Worm (Caenorhabditis elegans) whole organism, L4 larva: ENCODE data around the gene srh-276.

Source experiments
- D1046.2 ChIP-seq: fragments of 200-800 bp; sonication (Bioruptor generic); IDR thresholded peaks from 2 replicates; pipeline ENCODE4 v1.3.6; 2022; ENCODE audit warnings: missing genetic modification characterization, missing compliant biosample characterization
- F26F4.8 ChIP-seq: fragments of 200-800 bp; sonication (Bioruptor generic); conservative IDR thresholded peaks from 2 replicates; pipeline ENCODE4 v1.3.6; 2022; ENCODE audit warnings: missing genetic modification characterization, missing compliant biosample characterization
- F49E8.2 ChIP-seq: sonication (generic microtip); optimal IDR thresholded peaks from 2 replicates; lab custom pipeline; 2016; ENCODE audit warnings: missing compliant biosample characterization, mild to moderate bottlenecking, missing genetic modification characterization, borderline replicate concordance
- T26A8.4 ChIP-seq: fragments of 200-800 bp; sonication (Bioruptor generic); IDR thresholded peaks from 2 replicates; pipeline ENCODE4 v1.3.6; 2022; ENCODE audit warnings: missing genetic modification characterization, missing compliant biosample characterization
- Y105C5A.15 ChIP-seq: fragments of 200-800 bp; sonication (Bioruptor generic); IDR thresholded peaks from 2 replicates; pipeline ENCODE4 v1.3.6; 2022; ENCODE audit warnings: missing genetic modification characterization, missing compliant biosample characterization
- Y48G9A.11 ChIP-seq: fragments of 200-800 bp; sonication (Bioruptor generic); IDR thresholded peaks from 2 replicates; pipeline ENCODE4 v1.3.6; 2022; ENCODE audit warnings: missing genetic modification reagents, missing genetic modification characterization, missing compliant biosample characterization
- ZK546.5 ChIP-seq, 2 experiments: sonication (generic microtip); optimal IDR thresholded peaks; 2 replicates each; lab custom pipeline; 2017; ENCODE audit warnings: missing biosample characterization in 2 of 2, missing genetic modification characterization in 2 of 2
- aha-1 ChIP-seq: fragments of 150-350 bp; peaks from one replicate; lab custom pipeline; 2014; ENCODE audit warnings: missing biosample characterization, missing genetic modification characterization
- arid-1 ChIP-seq: fragments of 200-800 bp; sonication (Bioruptor generic); conservative IDR thresholded peaks from 2 replicates; pipeline ENCODE4 v1.3.6; 2022; ENCODE audit warnings: missing genetic modification reagents, missing genetic modification characterization, missing compliant biosample characterization
- dmd-8 ChIP-seq: fragments of 200-800 bp; sonication (Bioruptor generic); IDR thresholded peaks from 2 replicates; pipeline ENCODE4 v1.3.6; 2022; ENCODE audit warnings: missing genetic modification characterization, missing compliant biosample characterization
- dmd-9 ChIP-seq: fragments of 200-800 bp; sonication (Bioruptor generic); IDR thresholded peaks from 2 replicates; pipeline ENCODE4 v1.3.6; 2022; ENCODE audit warnings: missing genetic modification reagents, missing genetic modification characterization, missing compliant biosample characterization
- duxl-1 ChIP-seq: sonication (generic microtip); optimal IDR thresholded peaks from 2 replicates; lab custom pipeline; 2016; ENCODE audit warnings: mild to moderate bottlenecking, missing genetic modification characterization, moderate library complexity, missing compliant biosample characterization; ENCODE audit not compliant: poor library complexity
- egl-27 ChIP-seq: sonication (generic microtip); optimal IDR thresholded peaks from 3 replicates; lab custom pipeline; 2017; ENCODE audit warnings: missing biosample characterization, missing genetic modification reagents, missing genetic modification characterization
- fkh-10 ChIP-seq: fragments of 150-350 bp; optimal IDR thresholded peaks from 2 replicates; lab custom pipeline; 2014; ENCODE audit warnings: missing biosample characterization, missing genetic modification reagents, missing genetic modification characterization
- gei-8 ChIP-seq: fragments of 200-800 bp; sonication (Bioruptor generic); optimal IDR thresholded peaks from 2 replicates; lab custom pipeline; 2018; ENCODE audit warnings: mild to moderate bottlenecking, missing genetic modification characterization, missing compliant biosample characterization
- hif-1 ChIP-seq, 2 experiments: sonication (generic microtip); optimal IDR thresholded peaks; 2 replicates each; lab custom pipeline; 2016 to 2017; ENCODE audit warnings: missing compliant biosample characterization in 2 of 2, missing genetic modification characterization in 2 of 2, missing genetic modification reagents in 2 of 2, missing genotype in 2 of 2, mild to moderate bottlenecking in 1 of 2
- lin-1 ChIP-seq: fragments of 200-800 bp; sonication (Bioruptor generic); IDR thresholded peaks from 2 replicates; pipeline ENCODE4 v1.3.6; 2022; ENCODE audit warnings: missing genetic modification reagents, missing genetic modification characterization, missing compliant biosample characterization
- lin-29 ChIP-seq: fragments of 200-800 bp; sonication (Bioruptor generic); IDR thresholded peaks from 2 replicates; pipeline ENCODE4 v1.3.6; 2022; ENCODE audit warnings: missing genetic modification reagents, missing genetic modification characterization, missing compliant biosample characterization
- lin-38 ChIP-seq: fragments of 200-800 bp; sonication (Bioruptor generic); IDR thresholded peaks from 2 replicates; pipeline ENCODE4 v1.3.6; 2022; ENCODE audit warnings: missing genetic modification reagents, missing genetic modification characterization, missing compliant biosample characterization
- mdl-1 ChIP-seq, 2 experiments: fragments of 150-350 bp in 1 of 2; sonication (generic microtip) in 1 of 2; optimal IDR thresholded peaks; 2 replicates each; lab custom pipeline; 2014 to 2017; ENCODE audit warnings: missing biosample characterization in 2 of 2, missing genetic modification characterization in 2 of 2
- mep-1 ChIP-seq: fragments of 150-350 bp; sonication (generic microtip); optimal IDR thresholded peaks from 3 replicates; lab custom pipeline; 2014; ENCODE audit warnings: missing biosample characterization, missing genetic modification characterization
- mes-2 ChIP-seq: sonication (generic microtip); optimal IDR thresholded peaks from 2 replicates; lab custom pipeline; 2016; ENCODE audit warnings: missing genotype, mild to moderate bottlenecking, missing genetic modification characterization, missing compliant biosample characterization; ENCODE audit not compliant: poor library complexity, severe bottlenecking
- mxl-2 ChIP-seq: fragments of 200-800 bp; sonication (Bioruptor generic); conservative IDR thresholded peaks from 2 replicates; pipeline ENCODE4 v1.3.6; 2022; ENCODE audit warnings: missing genetic modification reagents, missing genetic modification characterization, missing compliant biosample characterization
- nhr-102 ChIP-seq: sonication (generic microtip); optimal IDR thresholded peaks from 2 replicates; lab custom pipeline; 2016; ENCODE audit warnings: mild to moderate bottlenecking, missing genetic modification characterization, moderate library complexity, missing compliant biosample characterization
- nhr-111 ChIP-seq: fragments of 200-800 bp; sonication (Bioruptor generic); optimal IDR thresholded peaks from 2 replicates; lab custom pipeline; 2018; ENCODE audit warnings: mild to moderate bottlenecking, missing genetic modification characterization, missing compliant biosample characterization
- nhr-28 ChIP-seq: fragments of 150-350 bp; optimal IDR thresholded peaks from 2 replicates; lab custom pipeline; 2014; ENCODE audit warnings: missing biosample characterization, missing genetic modification characterization
- nhr-41 ChIP-seq: fragments of 200-800 bp; sonication (Bioruptor generic); IDR thresholded peaks from 2 replicates; pipeline ENCODE4 v1.3.6; 2022; ENCODE audit warnings: missing genetic modification reagents, missing genetic modification characterization, missing compliant biosample characterization
- nhr-6 ChIP-seq: fragments of 150-350 bp; optimal IDR thresholded peaks from 2 replicates; lab custom pipeline; 2014; ENCODE audit warnings: missing biosample characterization, missing genetic modification characterization
- nhr-77 ChIP-seq: fragments of 150-350 bp; optimal IDR thresholded peaks from 2 replicates; lab custom pipeline; 2014; ENCODE audit warnings: missing biosample characterization, missing genetic modification characterization
- php-3 ChIP-seq: fragments of 200-800 bp; sonication (Bioruptor generic); IDR thresholded peaks from 2 replicates; pipeline ENCODE4 v1.3.6; 2022; ENCODE audit warnings: missing genetic modification reagents, missing genetic modification characterization, missing compliant biosample characterization
- rbr-2 ChIP-seq: sonication (generic microtip); optimal IDR thresholded peaks from 2 replicates; lab custom pipeline; 2016; ENCODE audit warnings: missing genotype, missing genetic modification characterization, missing compliant biosample characterization
- set-16 ChIP-seq: fragments of 200-800 bp; sonication (Bioruptor generic); IDR thresholded peaks from 2 replicates; pipeline ENCODE4 v1.3.6; 2022; ENCODE audit warnings: missing genetic modification reagents, missing genetic modification characterization, missing compliant biosample characterization
- skn-1 ChIP-seq: fragments of 150-350 bp; optimal IDR thresholded peaks from 2 replicates; lab custom pipeline; 2014; ENCODE audit warnings: missing biosample characterization, missing genetic modification characterization
- snpc-1.2 ChIP-seq: fragments of 200-800 bp; sonication (Bioruptor generic); IDR thresholded peaks from 2 replicates; pipeline ENCODE4 v1.3.6; 2022; ENCODE audit warnings: missing genetic modification reagents, missing genetic modification characterization, missing compliant biosample characterization
- spr-3 ChIP-seq: fragments of 200-800 bp; sonication (Bioruptor generic); optimal IDR thresholded peaks from 2 replicates; lab custom pipeline; 2018; ENCODE audit warnings: mild to moderate bottlenecking, missing genetic modification characterization, missing compliant biosample characterization
- tra-1 ChIP-seq: fragments of 200-800 bp; sonication (Bioruptor generic); IDR thresholded peaks from 2 replicates; pipeline ENCODE4 v1.3.6; 2022; ENCODE audit warnings: missing genetic modification reagents, missing genetic modification characterization, missing compliant biosample characterization
- unc-62 ChIP-seq, 3 experiments: fragments of 150-350 bp in 1 of 3; sonication (generic microtip); optimal IDR thresholded peaks in 2 of 3; peaks in 1 of 3; 1 replicate in 1 of 3; 2 replicates in 2 of 3; lab custom pipeline; 2014 to 2017; ENCODE audit warnings: missing biosample characterization in 3 of 3, missing genetic modification characterization in 3 of 3, missing genetic modification reagents in 3 of 3, missing genotype in 1 of 3
- zip-11 ChIP-seq: fragments of 200-800 bp; sonication (Bioruptor generic); IDR thresholded peaks from 2 replicates; pipeline ENCODE4 v1.3.6; 2022; ENCODE audit warnings: missing genetic modification characterization, missing compliant biosample characterization
- ztf-11 ChIP-seq: fragments of 150-350 bp; optimal IDR thresholded peaks from 2 replicates; lab custom pipeline; 2014; ENCODE audit warnings: missing biosample characterization, missing genetic modification characterization
- ztf-7 ChIP-seq: fragments of 150-350 bp; optimal IDR thresholded peaks from 2 replicates; lab custom pipeline; 2014; ENCODE audit warnings: missing biosample characterization, missing genetic modification characterization

Gene srh-276

DNA sequence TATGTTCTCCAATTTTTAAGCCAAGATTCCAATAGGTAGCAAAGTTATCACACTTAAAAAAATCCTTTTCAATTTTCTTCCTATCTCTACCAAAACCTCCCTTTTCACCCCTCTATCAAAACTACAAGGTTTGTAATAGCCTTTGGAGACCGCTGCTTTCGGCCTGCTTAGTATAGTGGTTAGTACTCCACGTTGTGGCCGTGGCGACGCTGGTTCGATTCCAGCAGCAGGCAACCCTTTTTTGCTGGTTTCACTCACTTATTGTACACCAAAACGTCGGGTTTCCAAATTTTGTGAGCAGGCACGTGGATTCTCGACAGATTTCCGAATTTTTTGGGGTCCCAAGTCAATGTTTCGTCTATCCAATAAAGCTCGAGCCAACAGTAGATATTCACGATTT lies 24.7 kb downstream of the srh-276 start (continued):
- TF ChIP-seq nhr-77 (tag; lab: Kevin White, UChicago), result peak; percentile 15
- TF ChIP-seq spr-3 (GFP tag; lab: Kevin White, UChicago), result no peak
- peak; percentile 48; the same call in 1 of the 2 replicates for TF ChIP-seq dmd-8 (GFP tag; lab: Robert Waterston, UW)
- TF ChIP-seq rbr-2, result peak; percentile 23
- peak; percentile 59; the same call in 1 of the 2 replicates for TF ChIP-seq D1046.2 (GFP tag; lab: Robert Waterston, UW)
- 0 out of 2 replicates have a peak, but pooled peaks have one; percentile 37 for TF ChIP-seq Y48G9A.11 (GFP tag; lab: Robert Waterston, UW)
- 0 out of 2 replicates have a peak, but pooled peaks have one; percentile 28 for TF ChIP-seq Y105C5A.15 (GFP tag; lab: Robert Waterston, UW)
- TF ChIP-seq mdl-1 (tag; optimal IDR thresholded peaks at IDR 0.05; lab: Kevin White, UChicago), result no peak
- peak; percentile 57 for TF ChIP-seq nhr-6 (tag; lab: Kevin White, UChicago)
- peak; percentile 63 for TF ChIP-seq arid-1 (GFP tag; lab: Robert Waterston, UW)
- peak; percentile 28 for TF ChIP-seq mep-1 (tag; lab: Kevin White, UChicago)

DNA sequence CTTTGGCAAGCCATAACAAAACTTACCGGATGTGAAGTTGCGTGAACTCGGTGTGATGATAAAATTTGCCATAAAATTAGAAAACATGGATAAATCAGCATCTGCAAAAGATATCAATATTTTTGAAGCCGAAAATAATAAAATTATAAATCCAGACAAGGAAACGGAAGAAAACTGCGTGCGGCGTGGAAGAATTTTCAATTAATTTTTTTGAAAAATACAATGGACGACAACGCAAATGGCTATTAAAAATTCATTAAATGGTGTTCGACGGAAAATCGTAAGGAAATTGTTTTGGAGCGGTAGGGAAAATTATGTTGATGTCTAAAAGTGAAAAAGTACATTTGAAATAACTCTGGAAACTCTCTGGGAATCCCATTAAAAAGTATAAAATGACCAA lies 29.9 kb downstream of the srh-276 start, which contains the start of gene acr-18:
Gene acr-18, minus strand, starts transcription at position 101 of the 400 bp plus-strand sequence.
- no peak for TF ChIP-seq nhr-28 (tag; lab: Kevin White, UChicago)

ce11 chrV:15559729-15560128 lies 30.6 kb downstream of the srh-276 start:
- TF ChIP-seq lin-29 (GFP tag; lab: Robert Waterston, UW), result no peak
- peak; percentile 56 for TF ChIP-seq aha-1 (tag; lab: Kevin White, UChicago)
- peak in 1 of 2 experiments; percentile 81 for TF ChIP-seq unc-62 (GFP tag; optimal IDR thresholded peaks at IDR 0.05 in 1 of 2; lab: Kevin White, UChicago)
- no peak for TF ChIP-seq unc-62 (tag; optimal IDR thresholded peaks at IDR 0.05; lab: Kevin White, UChicago)

- TF ChIP-seq dmd-9 (GFP tag; lab: Robert Waterston, UW), result no peak
- TF ChIP-seq arid-1 (GFP tag; lab: Robert Waterston, UW), result no peak
- TF ChIP-seq mxl-2 (GFP tag; lab: Robert Waterston, UW), result no peak
- no peak for TF ChIP-seq nhr-77 (tag; lab: Kevin White, UChicago)
- TF ChIP-seq php-3, result no peak
- TF ChIP-seq fkh-10 (GFP tag; lab: Kevin White, UChicago), result no peak
These were observed 33.4 kb downstream of the srh-276 start for ce11 chrV:15562541-15562940.

DNA sequence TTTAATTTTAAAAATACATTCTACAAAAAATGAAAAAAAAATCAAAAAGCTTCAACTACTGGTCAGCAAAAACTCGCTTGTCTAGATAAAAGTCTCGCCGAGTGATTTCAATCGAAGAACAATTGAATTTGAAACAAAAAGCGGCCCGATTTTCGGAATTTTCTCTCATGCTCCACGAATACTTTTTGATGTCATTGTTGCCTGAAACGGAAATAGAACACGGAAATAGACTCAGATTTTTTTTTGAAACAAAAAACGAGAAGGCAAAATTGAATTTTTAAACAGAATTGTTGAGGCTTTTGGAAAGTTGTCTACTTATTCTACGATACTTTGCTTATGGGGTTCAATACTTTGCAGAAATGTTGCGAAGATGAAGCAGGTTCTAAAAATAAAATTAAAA lies 34.3 kb downstream of the srh-276 start:
- no peak for TF ChIP-seq duxl-1 (tag; lab: Kevin White, UChicago)
- no peak for TF ChIP-seq nhr-102 (tag; lab: Kevin White, UChicago)
- no peak for TF ChIP-seq mes-2
- TF ChIP-seq fkh-10 (GFP tag; lab: Kevin White, UChicago), result peak; percentile 74
- peak in 1 of 2 experiments; percentile 30 for TF ChIP-seq unc-62 (GFP tag; optimal IDR thresholded peaks at IDR 0.05 in 1 of 2; lab: Kevin White, UChicago)
- TF ChIP-seq unc-62 (tag; optimal IDR thresholded peaks at IDR 0.05; lab: Kevin White, UChicago), result no peak

DNA sequence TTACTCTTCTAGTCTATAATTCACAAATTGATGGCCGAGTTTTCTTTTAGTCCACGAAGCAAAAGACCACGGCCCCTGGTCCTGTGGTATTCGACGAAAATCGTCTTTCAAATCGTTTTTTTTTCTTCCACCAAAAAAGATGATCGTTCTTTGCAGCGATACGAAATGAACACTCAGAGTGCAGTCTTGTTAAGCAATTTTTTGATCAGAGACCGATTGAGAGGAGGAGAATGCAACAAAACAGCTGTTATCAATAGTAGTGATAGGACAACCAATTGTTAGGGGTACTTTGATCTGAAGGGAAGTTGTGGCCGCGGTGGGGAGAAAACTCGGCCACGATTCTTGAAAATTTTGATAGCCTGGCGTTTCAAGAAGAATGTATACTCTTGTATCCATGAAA lies 34.8 kb downstream of the srh-276 start:
- no peak for TF ChIP-seq skn-1 (tag; lab: Kevin White, UChicago)
- no peak for TF ChIP-seq nhr-41 (GFP tag; lab: Robert Waterston, UW)
- TF ChIP-seq T26A8.4 (GFP tag; lab: Robert Waterston, UW), result no peak
- no peak for TF ChIP-seq zip-11
- TF ChIP-seq lin-38 (GFP tag; lab: Robert Waterston, UW), result no peak
- no peak for TF ChIP-seq ZK546.5 (tag; optimal IDR thresholded peaks at IDR 0.05; lab: Kevin White, UChicago)
- no peak for TF ChIP-seq ztf-7 (tag; lab: Kevin White, UChicago)
- no peak for TF ChIP-seq F26F4.8 (GFP tag; lab: Robert Waterston, UW)
- TF ChIP-seq tra-1 (GFP tag; lab: Robert Waterston, UW), result 0 out of 2 replicates have a peak, but pooled peaks have one; percentile 36
- no peak for TF ChIP-seq F49E8.2 (tag; lab: Kevin White, UChicago)
- no peak for TF ChIP-seq Y48G9A.11 (GFP tag; lab: Robert Waterston, UW)
- TF ChIP-seq rbr-2, result no peak
- TF ChIP-seq lin-1 (GFP tag; lab: Robert Waterston, UW), result no peak
- no peak for TF ChIP-seq snpc-1.2 (GFP tag; lab: Robert Waterston, UW)
- TF ChIP-seq ztf-11 (tag; lab: Kevin White, UChicago), result no peak
- TF ChIP-seq set-16 (GFP tag; lab: Robert Waterston, UW), result no peak
- TF ChIP-seq gei-8, result no peak
- TF ChIP-seq nhr-111 (GFP tag; lab: Kevin White, UChicago), result no peak
- TF ChIP-seq egl-27 (tag; lab: Kevin White, UChicago), result peak; percentile 30
- no peak for TF ChIP-seq spr-3 (GFP tag; lab: Kevin White, UChicago)
- TF ChIP-seq hif-1 (tag; optimal IDR thresholded peaks at IDR 0.05; lab: Kevin White, UChicago), result peak in 1 of 2 experiments; percentile 28
